Fruit fly (Drosophila melanogaster): ENCODE measurements around the gene shi.

Gene shi

DNA sequence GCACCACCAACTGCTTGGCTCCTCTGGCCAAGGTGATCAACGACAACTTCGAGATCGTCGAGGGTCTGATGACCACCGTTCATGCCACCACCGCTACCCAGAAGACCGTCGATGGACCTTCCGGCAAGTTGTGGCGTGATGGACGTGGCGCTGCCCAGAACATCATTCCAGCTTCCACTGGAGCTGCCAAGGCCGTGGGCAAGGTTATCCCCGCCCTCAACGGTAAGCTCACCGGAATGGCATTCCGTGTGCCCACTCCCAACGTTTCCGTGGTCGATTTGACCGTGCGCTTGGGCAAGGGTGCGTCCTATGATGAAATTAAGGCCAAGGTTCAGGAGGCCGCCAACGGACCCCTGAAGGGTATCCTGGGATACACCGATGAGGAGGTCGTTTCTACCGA, 23.1 kb upstream of the shi start:
- TF ChIP-seq usp (GFP tag; optimal IDR thresholded peaks at IDR 0.05) (no peak), CG8478 (optimal IDR thresholded peaks at IDR 0.05) (no peak), Dll (optimal IDR thresholded peaks at IDR 0.05) (no peak), EcR (GFP tag; optimal IDR thresholded peaks at IDR 0.05) (no peak), pan (optimal IDR thresholded peaks at IDR 0.05) (no peak), psq (optimal IDR thresholded peaks at IDR 0.05) (no peak)

DNA sequence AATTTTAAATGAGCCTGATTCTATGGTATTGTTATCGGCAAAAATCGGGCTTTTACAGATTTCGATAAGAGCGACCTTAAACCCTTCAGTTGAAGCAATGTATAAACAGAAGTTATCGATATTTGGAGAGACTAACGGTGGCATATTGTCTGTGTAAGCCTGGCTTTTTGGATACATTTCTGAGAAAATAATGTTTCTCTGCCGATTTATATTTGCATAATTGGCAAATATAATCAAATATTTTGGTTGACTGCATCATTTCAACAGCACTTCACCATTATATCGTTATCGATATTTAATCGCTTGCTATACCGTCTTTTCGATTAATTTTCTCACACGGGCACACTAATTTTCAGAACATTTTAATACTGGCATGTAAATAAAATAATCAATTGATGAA, 22.1 kb upstream of the shi start, which contains the start of gene CG16952:
TSS of gene CG16952 (plus strand) at position 341 of the 400 bp plus-strand sequence.
- TF ChIP-seq usp (GFP tag; optimal IDR thresholded peaks at IDR 0.05), result no peak

DNA sequence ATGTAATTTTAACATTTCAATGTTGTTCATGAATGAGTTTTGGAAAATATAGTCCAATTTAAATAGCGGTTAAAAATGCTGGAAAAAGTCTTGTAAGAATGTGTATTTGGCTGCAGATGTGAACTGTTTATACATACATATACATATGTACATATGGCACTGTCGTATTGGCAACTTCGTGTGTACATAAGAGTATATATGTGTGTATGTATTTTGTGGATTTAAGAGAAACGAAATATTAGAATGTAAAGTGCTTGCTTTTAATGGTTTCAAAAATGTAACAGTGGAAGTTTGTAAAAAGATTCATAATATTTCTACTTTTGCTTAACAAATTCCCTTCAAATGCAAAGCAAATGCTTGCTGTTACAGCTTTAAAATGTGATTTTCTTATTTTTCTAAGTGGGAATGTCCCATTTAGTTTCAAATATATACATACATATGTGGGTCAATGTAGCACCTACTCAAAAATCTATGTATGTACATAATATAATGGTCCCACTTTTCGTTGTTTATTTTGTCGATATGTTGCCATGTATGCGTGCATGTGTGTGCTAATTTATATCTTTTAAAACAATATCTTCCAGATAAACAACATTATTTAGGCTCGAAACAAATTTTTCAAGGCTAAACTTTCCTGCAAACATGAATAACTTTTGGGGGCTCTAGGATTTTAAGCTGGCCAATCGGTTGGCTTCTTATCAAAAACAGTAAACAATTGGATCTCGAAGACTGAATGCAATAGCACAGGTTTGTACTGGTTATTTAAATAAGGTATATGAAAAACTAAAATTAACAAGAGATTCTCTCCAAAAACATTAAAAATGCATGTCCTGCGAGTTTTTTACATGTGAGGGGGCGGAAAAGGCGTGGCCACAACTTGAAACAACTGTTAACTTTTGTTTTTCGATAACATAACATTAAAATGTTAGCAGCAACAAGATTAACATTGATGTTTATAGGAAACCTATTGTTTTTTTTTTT, 20.8 kb upstream of the shi start:
- TF ChIP-seq pan (optimal IDR thresholded peaks at IDR 0.05) (no peak), usp (GFP tag; optimal IDR thresholded peaks at IDR 0.05) (no peak), CG8478 (optimal IDR thresholded peaks at IDR 0.05) (no peak), EcR (GFP tag; optimal IDR thresholded peaks at IDR 0.05) (no peak), Dll (optimal IDR thresholded peaks at IDR 0.05) (no peak), psq (optimal IDR thresholded peaks at IDR 0.05) (no peak)

DNA sequence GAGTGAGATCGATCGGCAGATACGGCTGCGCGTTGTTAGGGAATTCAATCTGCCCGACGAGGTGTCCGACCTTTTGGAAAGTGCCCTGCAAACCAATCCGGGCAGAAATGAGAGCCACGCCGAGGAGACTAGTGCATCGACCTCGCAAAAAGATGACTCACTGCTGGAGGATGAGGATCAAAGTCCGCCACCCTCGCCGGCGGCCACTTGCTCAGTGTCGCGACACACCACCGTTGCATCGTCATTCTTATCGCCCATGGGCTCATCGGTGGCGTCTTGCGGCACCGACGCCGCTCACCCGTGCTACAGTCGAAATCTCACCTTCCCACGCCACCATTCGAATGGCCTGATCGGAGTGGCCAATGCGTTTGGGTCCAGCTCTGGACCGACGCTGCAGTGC, 17.5 kb upstream of the shi start:
- TF ChIP-seq psq (optimal IDR thresholded peaks at IDR 0.05) (no peak), usp (GFP tag; optimal IDR thresholded peaks at IDR 0.05) (no peak), pan (optimal IDR thresholded peaks at IDR 0.05) (no peak), EcR (GFP tag; optimal IDR thresholded peaks at IDR 0.05) (no peak), Dll (optimal IDR thresholded peaks at IDR 0.05) (no peak), CG8478 (optimal IDR thresholded peaks at IDR 0.05) (no peak)

DNA sequence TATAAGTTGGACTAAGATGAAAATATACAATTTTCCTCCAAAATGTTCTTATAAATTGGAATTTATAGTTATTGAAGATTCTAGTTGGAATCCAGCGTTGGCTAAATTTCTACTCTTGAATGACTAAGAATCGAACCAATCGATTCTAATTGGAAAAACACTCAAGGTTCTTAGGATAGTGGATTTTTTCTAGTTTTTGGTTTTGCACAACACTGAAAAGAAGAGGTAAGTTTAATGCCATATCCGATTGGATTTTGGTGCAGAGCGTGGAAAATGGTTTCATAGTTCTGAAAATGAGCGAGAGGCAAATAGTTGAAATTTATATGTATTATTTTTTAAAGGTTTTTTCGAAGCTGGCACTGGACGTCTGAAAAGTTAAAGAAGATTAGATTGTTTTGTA, 16.3 kb upstream of the shi start:
- no peak for TF ChIP-seq pan (optimal IDR thresholded peaks at IDR 0.05)
- no peak for TF ChIP-seq Dll (optimal IDR thresholded peaks at IDR 0.05)
- TF ChIP-seq psq (optimal IDR thresholded peaks at IDR 0.05), result no peak
- no peak for TF ChIP-seq EcR (GFP tag; optimal IDR thresholded peaks at IDR 0.05)
- no peak for TF ChIP-seq CG8478 (optimal IDR thresholded peaks at IDR 0.05)

DNA sequence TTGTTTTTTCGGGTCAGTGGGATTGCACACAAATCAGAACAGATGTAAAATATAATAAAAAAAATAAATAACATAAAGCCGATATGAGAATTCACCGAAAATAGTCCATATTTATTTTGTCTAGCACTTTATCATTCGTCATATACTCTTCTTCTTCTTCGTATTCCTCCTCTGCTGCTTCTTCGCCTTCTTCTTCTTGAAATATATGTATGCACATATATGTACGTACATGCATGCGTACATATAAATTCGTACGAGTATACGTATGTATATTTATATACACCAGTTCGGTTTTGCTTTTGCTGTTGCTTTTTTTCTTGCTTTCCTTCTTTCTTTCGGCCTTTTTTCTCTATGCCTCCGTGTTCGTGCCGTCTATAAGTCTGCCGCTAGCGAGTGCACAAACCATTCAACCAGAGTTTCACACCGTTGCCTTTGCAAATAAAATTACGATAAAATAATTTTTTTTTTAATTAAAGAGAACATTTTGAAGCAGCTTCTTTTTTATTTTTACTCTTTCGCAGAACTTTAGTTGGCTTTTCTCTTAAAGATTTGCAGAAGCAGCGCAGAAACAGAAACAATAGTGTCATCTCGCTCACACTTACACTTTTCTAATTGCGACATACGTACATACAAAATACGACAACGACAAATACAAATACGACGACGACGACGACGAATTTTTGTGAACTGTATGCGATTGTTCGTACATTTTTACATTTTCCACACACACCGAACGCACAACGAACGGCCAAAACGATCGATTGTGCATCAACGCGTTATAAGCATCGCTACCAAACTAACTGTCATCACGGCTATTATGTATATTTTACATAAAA, 5.3 kb upstream of the shi start:
- TF ChIP-seq CG8478 (optimal IDR thresholded peaks at IDR 0.05) (no peak), Dll (optimal IDR thresholded peaks at IDR 0.05) (no peak), psq (optimal IDR thresholded peaks at IDR 0.05) (no peak), usp (GFP tag; optimal IDR thresholded peaks at IDR 0.05) (no peak)

DNA sequence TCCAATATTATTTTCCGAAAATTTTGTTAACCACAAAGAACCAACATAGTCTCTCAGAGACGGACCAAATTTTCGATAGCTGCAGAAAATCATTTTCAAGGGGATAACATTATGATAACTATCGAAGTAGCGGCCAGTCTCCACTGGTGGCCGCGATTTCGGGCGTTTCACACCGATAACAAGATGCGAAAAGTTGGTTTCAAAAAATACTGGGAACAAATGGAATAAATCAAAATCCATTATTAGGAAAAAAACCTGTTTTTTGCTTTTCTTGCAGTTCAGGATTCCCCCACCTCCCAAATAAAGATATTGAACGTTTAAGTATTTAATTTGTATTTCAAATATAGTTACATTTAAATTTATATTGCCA, 4.7 kb upstream of the shi start, which contains the start of gene tay:
TSS of gene tay (minus strand) at position 65 of the 370 bp plus-strand sequence.
- TF ChIP-seq usp (GFP tag; optimal IDR thresholded peaks at IDR 0.05) (no peak), EcR (GFP tag; optimal IDR thresholded peaks at IDR 0.05) (no peak), Dll (optimal IDR thresholded peaks at IDR 0.05) (no peak), CG8478 (optimal IDR thresholded peaks at IDR 0.05) (no peak), pan (optimal IDR thresholded peaks at IDR 0.05) (no peak), psq (optimal IDR thresholded peaks at IDR 0.05) (no peak)

DNA sequence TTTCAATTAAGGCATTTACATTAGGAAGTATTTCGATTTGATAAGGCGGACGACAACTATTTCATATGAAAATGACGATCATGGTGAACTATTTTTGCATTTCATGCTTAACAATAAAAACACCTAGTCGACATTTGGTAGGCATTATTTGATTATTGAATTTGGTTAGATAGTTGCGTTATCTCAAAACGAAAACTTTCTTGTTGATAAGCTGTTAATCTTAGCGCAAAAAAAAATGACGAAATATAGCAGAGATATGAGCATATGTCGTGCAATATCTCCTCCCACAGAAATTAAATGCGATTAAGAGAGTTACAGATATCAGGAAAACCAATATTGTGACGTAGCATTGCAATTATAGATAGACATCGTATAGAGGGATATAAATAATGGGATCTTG, 3.2 kb upstream of the shi start:
- no peak for TF ChIP-seq EcR (GFP tag; optimal IDR thresholded peaks at IDR 0.05)
- TF ChIP-seq pan (optimal IDR thresholded peaks at IDR 0.05), result no peak
- no peak for TF ChIP-seq Dll (optimal IDR thresholded peaks at IDR 0.05)
- no peak for TF ChIP-seq CG8478 (optimal IDR thresholded peaks at IDR 0.05)
- TF ChIP-seq psq (optimal IDR thresholded peaks at IDR 0.05), result no peak
- no peak for TF ChIP-seq usp (GFP tag; optimal IDR thresholded peaks at IDR 0.05)

DNA sequence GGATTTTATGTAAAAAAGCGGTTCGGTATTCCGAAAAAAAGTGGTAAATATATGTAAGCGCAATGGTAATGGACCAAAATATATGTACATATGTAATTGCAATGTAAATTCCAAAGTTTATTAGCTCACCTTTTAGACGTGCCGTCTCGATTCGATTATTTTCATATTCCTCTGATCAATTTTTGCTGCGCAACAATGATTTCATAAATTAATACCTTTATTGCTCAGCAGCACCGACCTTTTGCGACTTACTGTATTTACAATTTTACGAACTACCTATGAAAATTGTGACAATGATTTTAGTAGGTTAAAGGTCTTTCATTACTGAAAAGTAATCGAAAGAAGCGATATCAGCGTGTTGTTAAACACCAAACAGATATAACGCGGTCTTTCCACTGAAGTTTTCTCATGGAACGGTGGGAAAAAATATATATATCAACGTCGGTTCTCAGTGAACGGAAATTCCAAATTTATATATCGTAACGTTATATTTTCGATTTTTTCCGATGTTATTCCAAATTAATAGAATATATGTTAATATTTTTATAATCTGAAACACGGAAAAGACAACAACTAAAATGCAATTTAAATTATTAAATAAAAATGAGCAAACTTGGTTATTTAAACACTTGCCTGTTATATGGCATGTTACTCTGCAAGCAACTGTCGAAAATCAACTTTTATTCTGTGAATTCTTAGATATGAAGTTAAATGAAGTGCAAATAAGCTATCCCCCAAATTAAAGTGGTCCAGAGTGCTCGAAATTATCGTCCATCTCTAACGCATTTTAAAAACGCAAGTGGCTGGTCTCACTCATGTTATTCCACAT, 1.9 kb upstream of the shi start, which contains the start of the genes MSBP and CG15916:
TSS of gene MSBP (minus strand) at position 330 of the 829 bp plus-strand sequence.
TSS of gene CG15916 (plus strand) at position 810 of the 829 bp plus-strand sequence.
- TF ChIP-seq CG8478 (optimal IDR thresholded peaks at IDR 0.05), result no peak

DNA sequence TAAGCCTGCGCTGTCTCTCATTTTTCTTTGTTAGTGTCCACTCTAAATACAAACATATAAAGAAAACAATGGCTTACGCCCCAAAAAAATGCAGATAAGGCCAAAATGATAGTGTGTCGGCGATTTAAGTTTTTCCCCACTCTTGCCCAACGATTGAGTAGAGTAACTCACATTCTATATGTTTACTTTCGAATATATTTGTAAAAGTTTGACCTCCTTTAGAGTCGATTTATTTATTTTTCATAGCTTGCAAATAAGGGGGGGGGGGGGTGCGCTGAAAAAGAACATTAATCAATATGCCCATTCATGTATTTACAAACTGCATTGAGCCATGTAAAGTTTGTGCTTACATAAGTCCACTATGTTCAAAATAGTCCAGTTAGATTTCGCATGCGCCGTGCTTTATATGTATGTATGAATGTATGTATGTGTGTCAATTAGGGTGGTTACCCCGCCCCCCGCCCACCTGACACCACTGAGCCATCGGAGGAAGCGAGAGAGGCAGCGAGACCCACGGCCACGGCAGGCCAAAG, 1.9 kb downstream of the shi start:
- TF ChIP-seq EcR (GFP tag; optimal IDR thresholded peaks at IDR 0.05), result no peak
- TF ChIP-seq Dll (optimal IDR thresholded peaks at IDR 0.05), result no peak
- TF ChIP-seq usp (GFP tag; optimal IDR thresholded peaks at IDR 0.05), result no peak
- TF ChIP-seq psq (optimal IDR thresholded peaks at IDR 0.05), result no peak
- TF ChIP-seq pan (optimal IDR thresholded peaks at IDR 0.05), result no peak
- TF ChIP-seq CG8478 (optimal IDR thresholded peaks at IDR 0.05), result no peak

DNA sequence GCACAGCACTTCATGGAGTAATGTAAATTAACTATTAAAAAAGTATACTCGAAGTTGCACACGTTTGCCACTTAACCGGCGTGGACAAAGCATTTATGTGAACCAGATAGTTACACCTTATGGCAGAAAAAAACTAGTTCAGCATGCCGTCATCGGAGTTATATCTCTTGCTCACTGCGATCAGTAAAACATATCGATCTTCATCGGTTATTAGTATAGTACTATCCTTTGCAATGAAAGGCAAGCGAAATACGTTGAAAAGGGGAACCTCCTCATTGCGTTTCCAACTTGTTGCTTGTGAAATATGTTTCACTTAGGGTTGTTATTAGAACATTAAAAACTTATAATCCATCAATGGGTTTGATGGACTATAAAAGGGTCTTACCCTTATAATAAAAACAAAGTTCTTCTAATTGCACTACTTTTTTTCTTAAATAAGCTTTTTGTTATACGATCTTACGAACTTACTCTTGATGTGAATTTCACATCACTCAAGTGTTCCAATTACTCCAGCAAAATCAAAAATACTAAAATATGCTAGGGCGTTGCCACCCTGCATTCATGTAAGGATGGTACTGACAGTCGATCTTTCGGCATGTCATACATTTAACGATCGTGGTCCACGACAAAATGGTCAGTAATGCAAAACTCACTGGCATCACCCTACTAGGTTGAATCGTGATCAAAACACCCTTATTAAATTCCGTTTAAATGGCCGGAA, 17.8 kb downstream of the shi start, which contains the start of gene CycD:
TSS of gene CycD (minus strand) at position 113 of the 721 bp plus-strand sequence.
- TF ChIP-seq psq (optimal IDR thresholded peaks at IDR 0.05) (no peak), usp (GFP tag; optimal IDR thresholded peaks at IDR 0.05) (no peak), Dll (optimal IDR thresholded peaks at IDR 0.05) (no peak), EcR (GFP tag; optimal IDR thresholded peaks at IDR 0.05) (no peak), CG8478 (optimal IDR thresholded peaks at IDR 0.05) (no peak), pan (optimal IDR thresholded peaks at IDR 0.05) (no peak)
